Worm (Caenorhabditis elegans) whole organism, L4/young adult: ENCODE data around the gene F53A9.1.

Experiments used
- W03F9.2 ChIP-seq: fragments of 150-350 bp; optimal IDR thresholded peaks from 2 replicates; lab custom pipeline; 2014; ENCODE audit warnings: missing biosample characterization, missing genetic modification characterization
- dao-5 ChIP-seq: sonication (generic microtip); optimal IDR thresholded peaks from 2 replicates; lab custom pipeline; 2016; ENCODE audit warnings: missing genotype, missing genetic modification characterization, moderate library complexity, missing compliant biosample characterization
- him-1 ChIP-seq: sonication (generic microtip); optimal IDR thresholded peaks from 2 replicates; lab custom pipeline; 2016; ENCODE audit warnings: missing genotype, missing genetic modification reagents, missing genetic modification characterization, missing compliant biosample characterization

ce11 chrX:8719888-8720287 lies 8.5 kb downstream of the F53A9.1 start:
- no peak for TF ChIP-seq him-1 (tag; lab: Kevin White, UChicago)
- no peak for TF ChIP-seq W03F9.2 (tag; lab: Kevin White, UChicago)
- no peak for TF ChIP-seq dao-5 (tag; lab: Kevin White, UChicago)
